Worm (Caenorhabditis elegans) whole organism, L4 larva: ENCODE measurements around the gene H03E18.1.

Experiments used
- ama-1 ChIP-seq: fragments of 150-350 bp; optimal IDR thresholded peaks from 2 replicates; lab custom pipeline; 2014; ENCODE audit warnings: inconsistent platforms, mixed read lengths
- fkh-10 ChIP-seq: fragments of 150-350 bp; optimal IDR thresholded peaks from 2 replicates; lab custom pipeline; 2014; ENCODE audit warnings: missing biosample characterization, missing genetic modification reagents, missing genetic modification characterization
- fos-1 ChIP-seq: fragments of 150-350 bp; optimal IDR thresholded peaks from 2 replicates; lab custom pipeline; 2014; ENCODE audit warnings: missing biosample characterization, missing genetic modification characterization
- snpc-4 ChIP-seq: fragments of 150-350 bp; optimal IDR thresholded peaks from 2 replicates; lab custom pipeline; 2014; ENCODE audit warnings: missing biosample characterization, missing genetic modification characterization
- ztf-11 ChIP-seq: fragments of 150-350 bp; optimal IDR thresholded peaks from 2 replicates; lab custom pipeline; 2014; ENCODE audit warnings: missing biosample characterization, missing genetic modification characterization

ce11 chrX:8509088-8509487 is 1.4 kb downstream of the H03E18.1 start:
- TF ChIP-seq snpc-4 (no peak), ama-1 (lab: Kevin White, UChicago) (no peak), fos-1 (no peak), ztf-11 (tag; lab: Kevin White, UChicago) (no peak), fkh-10 (GFP tag; lab: Kevin White, UChicago) (no peak)
